Worm (Caenorhabditis elegans): Measurements from ENCODE around the gene ZK938.11.

Gene ZK938.11

ce11 chrII:9840313-9840712, at the start of gene ZK938.11:
Gene ZK938.11, minus strand, starts transcription at chrII:9840413.
- TF ChIP-seq ceh-8 (GFP tag; optimal IDR thresholded peaks at IDR 0.05) (no peak), nhr-47 (tag; optimal IDR thresholded peaks at IDR 0.05) (no peak), blmp-1 (tag; optimal IDR thresholded peaks at IDR 0.05) (no peak), fkh-10 (GFP tag; optimal IDR thresholded peaks at IDR 0.05) (no peak), nhr-71 (tag; optimal IDR thresholded peaks at IDR 0.05) (no peak), snpc-4 (tag; optimal IDR thresholded peaks at IDR 0.05) (no peak), Y116A8C.19 (tag; optimal IDR thresholded peaks at IDR 0.05; ENCODE audit: borderline replicate concordance) (no peak), grh-1 (GFP tag; IDR thresholded peaks at IDR 0.05) (no peak), fos-1 (tag; optimal IDR thresholded peaks at IDR 0.05) (no peak), irx-1 (tag; optimal IDR thresholded peaks at IDR 0.05) (no peak), aly-2 (tag; optimal IDR thresholded peaks at IDR 0.05) (no peak), F16B12.6 (tag; optimal IDR thresholded peaks at IDR 0.05) (no peak), efl-1 (optimal IDR thresholded peaks at IDR 0.05) (no peak), efl-1 (GFP tag; optimal IDR thresholded peaks at IDR 0.05 in 1 of 2) (no peak), nhr-237 (tag; optimal IDR thresholded peaks at IDR 0.05) (no peak), C04F5.9 (tag; optimal IDR thresholded peaks at IDR 0.05) (no peak), alr-1 (tag; optimal IDR thresholded peaks at IDR 0.05; ENCODE audit: borderline replicate concordance) (no peak), nhr-12 (tag; optimal IDR thresholded peaks at IDR 0.05) (no peak), lin-15B (tag; optimal IDR thresholded peaks at IDR 0.05) (no peak), snu-23 (GFP tag; optimal IDR thresholded peaks at IDR 0.05) (no peak)

ce11 chrII:9888549-9888948, 48.3 kb upstream of the ZK938.11 start:
- no peak for TF ChIP-seq mep-1 (tag; optimal IDR thresholded peaks at IDR 0.05)
- no peak for TF ChIP-seq nhr-71 (tag; optimal IDR thresholded peaks at IDR 0.05)

DNA sequence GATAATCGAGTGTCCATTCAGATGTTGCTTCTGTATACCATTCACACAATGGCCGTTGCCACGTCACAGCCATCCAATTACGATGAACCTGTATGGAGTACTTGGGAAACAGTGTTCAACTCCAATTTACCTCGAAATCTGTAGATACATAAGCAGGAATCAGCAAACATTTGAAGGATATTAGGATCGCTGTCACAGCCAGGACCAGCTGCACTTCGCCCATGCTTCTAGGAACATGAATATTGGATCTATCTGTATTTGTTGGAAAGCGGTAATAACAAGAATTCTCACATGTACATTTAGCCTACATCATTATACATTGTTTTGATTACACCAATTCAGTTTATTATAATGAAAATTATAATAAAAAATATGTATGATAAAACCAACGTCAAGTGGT, 46.0 kb upstream of the ZK938.11 start, which contains the start of gene algn-8:
Gene algn-8, minus strand, starts transcription at position 227 of the 400 bp plus-strand sequence.
- TF ChIP-seq vab-15 (tag; optimal IDR thresholded peaks at IDR 0.05) (no peak), lin-13 (GFP tag; optimal IDR thresholded peaks at IDR 0.05) (no peak), blmp-1 (tag; optimal IDR thresholded peaks at IDR 0.05) (no peak), xbp-1 (tag; optimal IDR thresholded peaks at IDR 0.05) (no peak), ceh-63 (GFP tag; optimal IDR thresholded peaks at IDR 0.05) (no peak)

ce11 chrII:9880826-9881225, 40.6 kb upstream of the ZK938.11 start, which contains the start of gene C08H9.15:
Gene C08H9.15, plus strand, starts transcription at chrII:9881193.
- TF ChIP-seq blmp-1 (tag; optimal IDR thresholded peaks at IDR 0.05) (peak; percentile 85), jun-1 (tag; optimal IDR thresholded peaks at IDR 0.05) (no peak), elt-3 (tag; optimal IDR thresholded peaks at IDR 0.05) (peak in 4 of 6 experiments; percentile 16 to 64 (median 45)), nhr-85 (tag) (peak; percentile 61), ets-5 (GFP tag; IDR thresholded peaks at IDR 0.05) (no peak)

- TF ChIP-seq blmp-1 (tag; optimal IDR thresholded peaks at IDR 0.05) (peak; percentile 97), dsc-1 (tag; optimal IDR thresholded peaks at IDR 0.05) (no peak), unc-62 (GFP tag; optimal IDR thresholded peaks at IDR 0.05) (no peak)
Measured at ce11 chrII:9879815-9880214, 39.6 kb upstream of the ZK938.11 start.

ce11 chrII:9874508-9875229, 34.5 kb upstream of the ZK938.11 start, which contains the start of the genes chil-2 and ctsa-3.2:
Gene chil-2, minus strand, starts transcription at chrII:9874608.
Gene ctsa-3.2, plus strand, starts transcription at chrII:9875179.
- TF ChIP-seq pax-3 (tag; optimal IDR thresholded peaks at IDR 0.05), result no peak
- TF ChIP-seq unc-30 (tag; optimal IDR thresholded peaks at IDR 0.05), result no peak
